Fruit fly (Drosophila melanogaster) whole organism, embryonic: ENCODE results near the gene CG2691.

Experiments
- Asciz ChIP-seq: fragments of 200-800 bp; sonication (Bioruptor generic); optimal IDR thresholded peaks from 2 replicates; lab custom pipeline; 2017; ENCODE audit warnings: missing biosample characterization, mild to moderate bottlenecking, missing genetic modification characterization, missing genetic modification reagents
- CG10431 ChIP-seq: fragments of 200-800 bp; sonication (Bioruptor generic); optimal IDR thresholded peaks from 3 replicates; lab custom pipeline; 2018; ENCODE audit warnings: missing biosample characterization, mild to moderate bottlenecking, missing genetic modification characterization
- CG11695 ChIP-seq: fragments of 200-800 bp; sonication (Bioruptor generic); IDR thresholded peaks from 3 replicates; pipeline ENCODE4 v1.3.6; 2022; ENCODE audit warnings: missing biosample characterization, missing genetic modification characterization
- CG12071 ChIP-seq: fragments of 200-800 bp; sonication (Bioruptor generic); optimal IDR thresholded peaks from 3 replicates; lab custom pipeline; 2018; ENCODE audit warnings: missing biosample characterization, mild to moderate bottlenecking, missing genetic modification characterization
- CG1233 ChIP-seq: fragments of 200-800 bp; sonication (Bioruptor generic); optimal IDR thresholded peaks from 4 replicates; lab custom pipeline; 2018; ENCODE audit warnings: missing biosample characterization, mild to moderate bottlenecking, missing genetic modification characterization
- CG12744 ChIP-seq: fragments of 200-800 bp; sonication (Bioruptor generic); optimal IDR thresholded peaks from 2 replicates; lab custom pipeline; 2016; ENCODE audit warnings: missing biosample characterization, missing genetic modification characterization
- CG13123 ChIP-seq: fragments of 200-800 bp; sonication (Bioruptor generic); optimal IDR thresholded peaks from 2 replicates; lab custom pipeline; 2016; ENCODE audit warnings: missing biosample characterization, missing genetic modification characterization
- CG14860 ChIP-seq: fragments of 200-800 bp; sonication (Bioruptor generic); IDR thresholded peaks from 3 replicates; pipeline ENCODE4 v1.3.6; 2022; ENCODE audit warnings: missing biosample characterization, missing genetic modification characterization; ENCODE audit not compliant: partially characterized antibody
- CG15696 ChIP-seq: fragments of 200-800 bp; sonication (Bioruptor generic); optimal IDR thresholded peaks from 2 replicates; lab custom pipeline; 2019; ENCODE audit warnings: missing biosample characterization, mild to moderate bottlenecking, missing genetic modification characterization, moderate library complexity
- CG17385 ChIP-seq: fragments of 200-800 bp; sonication (Bioruptor generic); optimal IDR thresholded peaks from 3 replicates; lab custom pipeline; 2018; ENCODE audit warnings: missing biosample characterization, mild to moderate bottlenecking, missing genetic modification characterization
- CG17612 ChIP-seq: fragments of 200-800 bp; sonication (Bioruptor generic); IDR thresholded peaks from 2 replicates; pipeline ENCODE4 v1.3.6; 2022; ENCODE audit warnings: missing biosample characterization, missing genetic modification characterization
- CG2889 ChIP-seq: fragments of 200-800 bp; sonication (Bioruptor generic); IDR thresholded peaks from 3 replicates; pipeline ENCODE4 v1.3.6; 2022; ENCODE audit warnings: missing biosample characterization, missing genetic modification characterization
- CG33557 ChIP-seq: fragments of 200-800 bp; sonication (Bioruptor generic); optimal IDR thresholded peaks from 2 replicates; lab custom pipeline; 2019; ENCODE audit warnings: missing biosample characterization, mild to moderate bottlenecking, missing genetic modification characterization, moderate library complexity
- CG3995 ChIP-seq: fragments of 200-800 bp; sonication (Bioruptor generic); optimal IDR thresholded peaks from 3 replicates; lab custom pipeline; 2016; ENCODE audit warnings: missing biosample characterization, missing genetic modification characterization
- CG43689 ChIP-seq: fragments of 200-800 bp; sonication (Bioruptor generic); IDR thresholded peaks from 2 replicates; pipeline ENCODE4 v1.3.6; 2022; ENCODE audit warnings: missing biosample characterization, missing genetic modification characterization
- CG4404 ChIP-seq: fragments of 200-800 bp; sonication (Bioruptor generic); IDR thresholded peaks from 2 replicates; pipeline ENCODE4 v1.3.6; 2022; ENCODE audit warnings: missing biosample characterization, missing genetic modification characterization
- CG4617 ChIP-seq: fragments of 200-800 bp; sonication (Bioruptor generic); optimal IDR thresholded peaks from 3 replicates; lab custom pipeline; 2016; ENCODE audit warnings: missing biosample characterization, missing genetic modification characterization, borderline replicate concordance
- CG4854 ChIP-seq: fragments of 200-800 bp; sonication (Bioruptor generic); optimal IDR thresholded peaks from 2 replicates; lab custom pipeline; 2016; ENCODE audit warnings: missing biosample characterization, missing genetic modification characterization, inconsistent platforms
- CG5245 ChIP-seq: fragments of 200-800 bp; sonication (Bioruptor generic); optimal IDR thresholded peaks from 3 replicates; lab custom pipeline; 2016; ENCODE audit warnings: missing biosample characterization, missing genetic modification characterization
- CG6854 ChIP-seq: fragments of 200-800 bp; sonication (Bioruptor generic); optimal IDR thresholded peaks from 3 replicates; lab custom pipeline; 2017; ENCODE audit warnings: missing biosample characterization, mild to moderate bottlenecking, missing genetic modification characterization
- CG7745 ChIP-seq: fragments of 200-800 bp; sonication (Bioruptor generic); optimal IDR thresholded peaks from 2 replicates; lab custom pipeline; 2018; ENCODE audit warnings: missing biosample characterization, mild to moderate bottlenecking, missing genetic modification characterization, moderate library complexity
- CG8290 ChIP-seq, 3 experiments: fragments of 200-800 bp; sonication (Bioruptor generic); optimal IDR thresholded peaks; 2 replicates each; lab custom pipeline; 2016 to 2019; ENCODE audit warnings: missing biosample characterization in 3 of 3, missing genetic modification characterization in 3 of 3, mild to moderate bottlenecking in 2 of 3, moderate library complexity in 1 of 3
- CG9609 ChIP-seq: fragments of 200-800 bp; sonication (Bioruptor generic); optimal IDR thresholded peaks from 3 replicates; lab custom pipeline; 2016; ENCODE audit warnings: missing biosample characterization, missing genetic modification characterization
- GATAe ChIP-seq: fragments of 200-800 bp; sonication (Bioruptor generic); conservative IDR thresholded peaks from 2 replicates; pipeline ENCODE4 v1.3.6; 2022; ENCODE audit warnings: missing biosample characterization, missing genetic modification characterization
- HLH3B ChIP-seq: fragments of 200-800 bp; sonication (Bioruptor generic); IDR thresholded peaks from 2 replicates; pipeline ENCODE4 v1.3.6; 2022; ENCODE audit warnings: missing biosample characterization, missing genetic modification characterization
- HmgZ ChIP-seq: fragments of 200-800 bp; sonication (Bioruptor generic); optimal IDR thresholded peaks from 2 replicates; lab custom pipeline; 2018; ENCODE audit warnings: missing biosample characterization, mild to moderate bottlenecking, missing genetic modification characterization
- Mrtf ChIP-seq: fragments of 200-800 bp; sonication (Bioruptor generic); IDR thresholded peaks from 3 replicates; pipeline ENCODE4 v1.3.6; 2022; ENCODE audit warnings: missing biosample characterization, missing genetic modification characterization
- NFAT ChIP-seq: fragments of 200-800 bp; sonication (Bioruptor generic); IDR thresholded peaks from 2 replicates; pipeline ENCODE4 v1.3.6; 2022; ENCODE audit warnings: missing biosample characterization, missing genetic modification characterization
- Optix ChIP-seq: fragments of 200-800 bp; sonication (Bioruptor generic); IDR thresholded peaks from 3 replicates; pipeline ENCODE4 v1.3.6; 2022; ENCODE audit warnings: missing biosample characterization, missing genetic modification characterization
- Rx ChIP-seq: fragments of 200-800 bp; sonication (Bioruptor generic); IDR thresholded peaks from 2 replicates; pipeline ENCODE4 v1.3.6; 2022; ENCODE audit warnings: missing biosample characterization, missing genetic modification characterization
- Sox102F ChIP-seq: fragments of 200-800 bp; sonication (Bioruptor generic); optimal IDR thresholded peaks from 2 replicates; lab custom pipeline; 2018; ENCODE audit warnings: missing biosample characterization, mild to moderate bottlenecking, missing genetic modification characterization, moderate library complexity
- aop ChIP-seq: fragments of 200-800 bp; sonication (Bioruptor generic); IDR thresholded peaks from 2 replicates; pipeline ENCODE4 v1.3.6; 2022; ENCODE audit warnings: missing biosample characterization, missing genetic modification characterization
- bigmax ChIP-seq: fragments of 200-800 bp; sonication (Bioruptor generic); optimal IDR thresholded peaks from 2 replicates; lab custom pipeline; 2018; ENCODE audit warnings: missing biosample characterization, mild to moderate bottlenecking, missing genetic modification characterization
- cato ChIP-seq: fragments of 200-800 bp; sonication (Bioruptor generic); optimal IDR thresholded peaks from 2 replicates; lab custom pipeline; 2016; ENCODE audit warnings: missing biosample characterization, missing genetic modification characterization, borderline replicate concordance
- fd102C ChIP-seq: fragments of 200-800 bp; sonication (Bioruptor generic); optimal IDR thresholded peaks from 2 replicates; lab custom pipeline; 2018; ENCODE audit warnings: missing biosample characterization, mild to moderate bottlenecking, missing genetic modification characterization, moderate library complexity
- fd96Cb ChIP-seq: fragments of 200-800 bp; sonication (Bioruptor generic); optimal IDR thresholded peaks from 2 replicates; lab custom pipeline; 2018; ENCODE audit warnings: missing biosample characterization, mild to moderate bottlenecking, missing genetic modification characterization, moderate library complexity
- fu2 ChIP-seq: fragments of 200-800 bp; sonication (Bioruptor generic); optimal IDR thresholded peaks from 2 replicates; lab custom pipeline; 2016; ENCODE audit warnings: missing biosample characterization, missing genetic modification characterization
- gcm ChIP-seq: fragments of 200-800 bp; sonication (Bioruptor generic); optimal IDR thresholded peaks from 2 replicates; lab custom pipeline; 2019; ENCODE audit warnings: missing biosample characterization, mild to moderate bottlenecking, missing genetic modification characterization, moderate library complexity
- hth ChIP-seq: fragments of >200 bp; optimal IDR thresholded peaks from 2 replicates; lab custom pipeline; 2017; ENCODE audit warnings: inconsistent platforms
- jigr1 ChIP-seq: fragments of 200-800 bp; sonication (Bioruptor generic); IDR thresholded peaks from 3 replicates; pipeline ENCODE4 v1.3.6; 2022; ENCODE audit warnings: missing biosample characterization, missing genetic modification characterization
- jumu ChIP-seq: fragments of 200-800 bp; sonication (Bioruptor generic); optimal IDR thresholded peaks from 3 replicates; lab custom pipeline; 2016; ENCODE audit warnings: missing biosample characterization, missing genetic modification characterization
- nerfin-2 ChIP-seq: fragments of 200-800 bp; sonication (Bioruptor generic); IDR thresholded peaks from 2 replicates; pipeline ENCODE4 v1.3.6; 2022; ENCODE audit warnings: missing biosample characterization, missing genetic modification characterization; ENCODE audit not compliant: partially characterized antibody
- otp ChIP-seq: fragments of 200-800 bp; sonication (Bioruptor generic); IDR thresholded peaks from 3 replicates; pipeline ENCODE4, ENCODE4 v1.3.6; 2022; ENCODE audit warnings: missing biosample characterization, missing genetic modification characterization
- psq ChIP-seq: fragments of 200-800 bp; sonication (Bioruptor generic); optimal IDR thresholded peaks from 2 replicates; lab custom pipeline; 2017; ENCODE audit warnings: missing biosample characterization, missing genetic modification characterization
- sisA ChIP-seq: fragments of 200-800 bp; sonication (Bioruptor generic); IDR thresholded peaks from 2 replicates; pipeline ENCODE4 v1.3.6; 2022; ENCODE audit warnings: missing biosample characterization, missing genetic modification characterization
- sna ChIP-seq: fragments of 200-800 bp; sonication (Bioruptor generic); IDR thresholded peaks from 2 replicates; pipeline ENCODE4 v1.3.6; 2022; ENCODE audit warnings: missing biosample characterization, missing genetic modification characterization; ENCODE audit not compliant: partially characterized antibody
- tgo ChIP-seq: fragments of 200-800 bp; sonication (Bioruptor generic); IDR thresholded peaks from 3 replicates; pipeline ENCODE4 v1.3.6; 2022; ENCODE audit warnings: missing biosample characterization, missing genetic modification characterization
- tin ChIP-seq: fragments of 200-800 bp; sonication (Bioruptor generic); optimal IDR thresholded peaks from 3 replicates; lab custom pipeline; 2016; ENCODE audit warnings: missing biosample characterization, missing genetic modification characterization
- tll ChIP-seq, 2 experiments: fragments of 200-800 bp in 1 of 2; fragments of >200 bp in 1 of 2; sonication (Bioruptor generic) in 1 of 2; optimal IDR thresholded peaks; 2 replicates each; lab custom pipeline; 2017 to 2019; ENCODE audit warnings: missing biosample characterization in 2 of 2, missing genetic modification characterization in 2 of 2, mild to moderate bottlenecking in 1 of 2, moderate library complexity in 1 of 2
- tx ChIP-seq: fragments of 200-800 bp; sonication (Bioruptor generic); optimal IDR thresholded peaks from 2 replicates; lab custom pipeline; 2016; ENCODE audit warnings: missing biosample characterization, missing genetic modification characterization
- z ChIP-seq: fragments of 200-800 bp; sonication (Bioruptor generic); IDR thresholded peaks from 3 replicates; pipeline ENCODE4 v1.3.6; 2022; ENCODE audit warnings: missing biosample characterization, missing genetic modification characterization
- zfh1 ChIP-seq: fragments of 200-800 bp; sonication (Bioruptor generic); IDR thresholded peaks from 3 replicates; pipeline ENCODE4 v1.3.6; 2022; ENCODE audit warnings: missing biosample characterization, missing genetic modification characterization

The CG2691 gene

dm6 chrX:13611884-13612283 is 12.3 kb downstream of the CG2691 start, which contains the start of the genes Ndc80 and BthD:
Gene Ndc80 (minus strand): TSS chrX:13612062.
Gene BthD (plus strand): TSS chrX:13612131.
- TF ChIP-seq Optix (no peak), Rx (GFP tag; lab: Robert Waterston, UW) (no peak), fd102C (GFP tag; lab: Kevin White, UChicago) (no peak), CG8290 (GFP tag; optimal IDR thresholded peaks at IDR 0.05; lab: Kevin White, UChicago) (no peak), CG8290 (tag; optimal IDR thresholded peaks at IDR 0.05; lab: Kevin White, UChicago) (no peak), CG10431 (GFP tag; lab: Kevin White, UChicago) (no peak), CG9609 (GFP tag; lab: Kevin White, UChicago) (no peak), CG17385 (GFP tag; lab: Kevin White, UChicago) (no peak), hth (lab: Kevin White, UChicago) (no peak), z (GFP tag; lab: Robert Waterston, UW) (no peak), tx (GFP tag; lab: Kevin White, UChicago) (no peak), GATAe (GFP tag; lab: Robert Waterston, UW) (no peak), CG11695 (GFP tag; lab: Robert Waterston, UW) (no peak), gcm (no peak), NFAT (GFP tag; lab: Robert Waterston, UW) (no peak), otp (no peak), CG4617 (GFP tag; lab: Kevin White, UChicago) (peak; percentile 14), CG4854 (no peak), tll (GFP tag; optimal IDR thresholded peaks at IDR 0.05; lab: Kevin White, UChicago) (no peak), sisA (GFP tag; lab: Robert Waterston, UW) (no peak), HmgZ (tag; lab: Kevin White, UChicago) (peak; percentile 24), fd96Cb (tag; lab: Kevin White, UChicago) (no peak), sna (GFP tag; lab: Robert Waterston, UW) (0 out of 2 replicates have a peak, but pooled peaks have one; percentile 26), Mrtf (GFP tag; lab: Robert Waterston, UW) (no peak), CG5245 (GFP tag; lab: Kevin White, UChicago) (no peak), tgo (GFP tag; lab: Robert Waterston, UW) (no peak), CG14860 (GFP tag; lab: Robert Waterston, UW) (peak; percentile 46; the same call in 1 of the 3 replicates), CG13123 (GFP tag; lab: Kevin White, UChicago) (no peak), Sox102F (GFP tag; lab: Kevin White, UChicago) (no peak), CG6854 (GFP tag; lab: Kevin White, UChicago) (no peak), CG12071 (GFP tag; lab: Kevin White, UChicago) (no peak), CG12744 (GFP tag; lab: Kevin White, UChicago) (no peak), CG7745 (tag; lab: Kevin White, UChicago) (no peak), CG17612 (GFP tag; lab: Robert Waterston, UW) (no peak), bigmax (GFP tag; lab: Kevin White, UChicago) (no peak), jumu (GFP tag; lab: Kevin White, UChicago) (no peak), HLH3B (GFP tag; lab: Robert Waterston, UW) (no peak), fu2 (GFP tag; lab: Kevin White, UChicago) (no peak), CG1233 (GFP tag; lab: Kevin White, UChicago) (no peak), tin (GFP tag; lab: Kevin White, UChicago) (no peak), CG43689 (GFP tag; lab: Robert Waterston, UW) (no peak), CG4404 (GFP tag; lab: Robert Waterston, UW) (no peak), CG3995 (GFP tag; lab: Kevin White, UChicago) (no peak), CG33557 (GFP tag; lab: Kevin White, UChicago) (no peak), zfh1 (GFP tag; lab: Robert Waterston, UW) (no peak), cato (GFP tag; lab: Kevin White, UChicago) (no peak), jigr1 (GFP tag; lab: Robert Waterston, UW) (no peak), nerfin-2 (no peak), CG15696 (no peak), Asciz (GFP tag; lab: Kevin White, UChicago) (no peak), CG2889 (GFP tag; lab: Robert Waterston, UW) (no peak), psq (no peak), aop (GFP tag; lab: Robert Waterston, UW) (no peak)
